Worm (Caenorhabditis elegans) whole organism, early embryonic: ENCODE results near the gene srx-64.

Source experiments
- B0310.2 ChIP-seq: sonication (generic microtip); optimal IDR thresholded peaks from 2 replicates; lab custom pipeline; 2016; ENCODE audit warnings: mild to moderate bottlenecking, missing genetic modification characterization, missing compliant biosample characterization
- F13C5.2 ChIP-seq: sonication (generic microtip); optimal IDR thresholded peaks from 2 replicates; lab custom pipeline; 2017; ENCODE audit warnings: mild to moderate bottlenecking, missing genetic modification characterization, inconsistent platforms, missing compliant biosample characterization
- aly-1 ChIP-seq: sonication (generic microtip); optimal IDR thresholded peaks from 2 replicates; lab custom pipeline; 2016; ENCODE audit warnings: missing genetic modification characterization, missing compliant biosample characterization
- ama-1 ChIP-seq: fragments of 150-350 bp; optimal IDR thresholded peaks from 2 replicates; lab custom pipeline; 2014
- ceh-13 ChIP-seq: fragments of 200-800 bp; sonication (Bioruptor generic); optimal IDR thresholded peaks from 2 replicates; lab custom pipeline; 2018; ENCODE audit warnings: mild to moderate bottlenecking, missing genetic modification characterization, missing compliant biosample characterization
- ets-7 ChIP-seq: sonication (generic microtip); optimal IDR thresholded peaks from 2 replicates; lab custom pipeline; 2016; ENCODE audit warnings: missing genotype, missing genetic modification characterization, missing compliant biosample characterization
- hmg-4 ChIP-seq: fragments of 200-800 bp; sonication (Bioruptor generic); optimal IDR thresholded peaks from 2 replicates; lab custom pipeline; 2018; ENCODE audit warnings: mild to moderate bottlenecking, missing genetic modification characterization, missing compliant biosample characterization
- hnd-1 ChIP-seq: sonication (generic microtip); optimal IDR thresholded peaks from 2 replicates; lab custom pipeline; 2016; ENCODE audit warnings: missing genetic modification characterization, missing compliant biosample characterization
- pes-1 ChIP-seq: fragments of 200-800 bp; sonication (Bioruptor generic); IDR thresholded peaks from 2 replicates; pipeline ENCODE4 v1.3.6; 2022; ENCODE audit warnings: missing genetic modification reagents, missing genetic modification characterization, missing compliant biosample characterization
- sea-1 ChIP-seq: fragments of 200-800 bp; sonication (Bioruptor generic); conservative IDR thresholded peaks from 2 replicates; pipeline ENCODE4 v1.3.6; 2022; ENCODE audit warnings: missing genetic modification characterization, missing compliant biosample characterization
- tbx-11 ChIP-seq: fragments of 200-800 bp; sonication (Bioruptor generic); IDR thresholded peaks from 2 replicates; pipeline ENCODE4 v1.3.6; 2022; ENCODE audit warnings: missing genetic modification characterization, missing compliant biosample characterization
- tbx-37 ChIP-seq: fragments of 200-800 bp; sonication (Bioruptor generic); conservative IDR thresholded peaks from 2 replicates; pipeline ENCODE4 v1.3.6; 2022; ENCODE audit warnings: missing genetic modification reagents, missing genetic modification characterization, missing compliant biosample characterization
- tra-4 ChIP-seq: sonication (generic microtip); optimal IDR thresholded peaks from 2 replicates; lab custom pipeline; 2017; ENCODE audit warnings: missing genetic modification characterization, missing compliant biosample characterization

DNA sequence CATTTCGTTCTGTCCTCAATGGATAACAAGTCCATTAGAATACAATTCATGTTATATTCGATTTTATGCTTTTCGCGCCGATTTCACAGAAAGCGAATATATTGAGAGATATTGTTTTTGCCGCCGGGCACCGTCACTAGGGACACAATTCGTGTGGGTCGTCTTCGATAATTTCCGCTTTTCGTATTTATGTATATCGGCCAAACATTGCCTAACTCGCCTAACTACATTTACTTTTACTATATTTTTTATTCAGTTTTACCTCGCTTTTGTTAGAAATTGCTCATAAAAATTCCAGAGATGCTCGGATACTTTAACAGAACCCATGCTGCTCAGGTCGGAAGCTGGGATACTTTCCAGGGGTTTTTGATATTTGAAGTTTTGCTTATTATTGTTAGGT lies 34.5 kb upstream of the srx-64 start, which contains the start of gene sre-9:
- no peak for TF ChIP-seq aly-1 (tag; lab: Kevin White, UChicago)
- TF ChIP-seq F13C5.2 (tag; lab: Kevin White, UChicago): no peak
- TF ChIP-seq B0310.2: no peak
- no peak for TF ChIP-seq tbx-11 (GFP tag; lab: Robert Waterston, UW)
- no peak for TF ChIP-seq tra-4 (tag; lab: Kevin White, UChicago)
- TF ChIP-seq ceh-13 (GFP tag; lab: Kevin White, UChicago): no peak
- TF ChIP-seq hmg-4 (GFP tag; lab: Kevin White, UChicago): no peak
- TF ChIP-seq ama-1: no peak
- TF ChIP-seq ets-7 (tag; lab: Kevin White, UChicago): no peak
- TF ChIP-seq hnd-1 (tag; lab: Kevin White, UChicago): no peak
- no peak for TF ChIP-seq pes-1 (GFP tag; lab: Robert Waterston, UW)
- TF ChIP-seq tbx-37 (GFP tag; lab: Robert Waterston, UW): no peak
- TF ChIP-seq sea-1: no peak
